Fruit fly (Drosophila melanogaster) whole organism: ENCODE measurements around the gene Bfc.

Experiments used
- CG8478 ChIP-seq: fragments of >200 bp; optimal IDR thresholded peaks from 2 replicates; lab custom pipeline; 2018; ENCODE audit warnings: inconsistent platforms
- Dll ChIP-seq: fragments of >200 bp; optimal IDR thresholded peaks from 2 replicates; lab custom pipeline; 2017
- EcR ChIP-seq, 2 experiments: fragments of >200 bp; optimal IDR thresholded peaks; 2 replicates each; lab custom pipeline; 2017; ENCODE audit warnings: missing biosample characterization in 2 of 2, missing genetic modification characterization in 2 of 2, missing genetic modification reagents in 2 of 2
- pan ChIP-seq: fragments of >200 bp; optimal IDR thresholded peaks from 2 replicates; lab custom pipeline; 2017
- psq ChIP-seq: fragments of >200 bp; optimal IDR thresholded peaks from 2 replicates; lab custom pipeline; 2017
- usp ChIP-seq: fragments of >200 bp; optimal IDR thresholded peaks from 2 replicates; lab custom pipeline; 2017; ENCODE audit warnings: missing biosample characterization, missing genetic modification characterization, mixed read lengths

The Bfc gene

dm6 chr3L:1250396-1250795 lies at the start of gene Bfc:
TSS of gene Bfc (plus strand) at chr3L:1250696.
- no peak for TF ChIP-seq usp (GFP tag; lab: Kevin White, UChicago)

dm6 chr3L:1202588-1203195 lies 47.8 kb upstream of the Bfc start, which contains the start of gene meep:
TSS of gene meep (minus strand) at chr3L:1203036.
- TF ChIP-seq EcR (GFP tag; optimal IDR thresholded peaks at IDR 0.05; lab: Kevin White, UChicago) (no peak), CG8478 (no peak), pan (no peak), usp (GFP tag; lab: Kevin White, UChicago) (no peak), psq (no peak)

dm6 chr3L:1203855-1204431 lies 46.6 kb upstream of the Bfc start:
- no peak for TF ChIP-seq pan
- no peak for TF ChIP-seq CG8478
- no peak for TF ChIP-seq Dll (lab: Kevin White, UChicago)
- no peak for TF ChIP-seq EcR (GFP tag; optimal IDR thresholded peaks at IDR 0.05; lab: Kevin White, UChicago)
- no peak for TF ChIP-seq usp (GFP tag; lab: Kevin White, UChicago)
- TF ChIP-seq psq: no peak

dm6 chr3L:1204674-1205547 lies 45.6 kb upstream of the Bfc start, which contains the start of gene CG9119:
TSS of gene CG9119 (minus strand) at chr3L:1204795.
- TF ChIP-seq usp (GFP tag; lab: Kevin White, UChicago) (no peak), Dll (lab: Kevin White, UChicago) (no peak), pan (no peak), psq (no peak), CG8478 (no peak), EcR (GFP tag; optimal IDR thresholded peaks at IDR 0.05; lab: Kevin White, UChicago) (no peak)

dm6 chr3L:1206682-1207421 lies 43.6 kb upstream of the Bfc start, which contains the start of gene LysB:
TSS of gene LysB (plus strand) at chr3L:1207371.
- TF ChIP-seq pan (no peak), psq (no peak), usp (GFP tag; lab: Kevin White, UChicago) (no peak), CG8478 (no peak), Dll (lab: Kevin White, UChicago) (no peak), EcR (GFP tag; optimal IDR thresholded peaks at IDR 0.05; lab: Kevin White, UChicago) (no peak)

- no peak for TF ChIP-seq CG8478
- TF ChIP-seq pan: no peak
- TF ChIP-seq usp (GFP tag; lab: Kevin White, UChicago): no peak
- no peak for TF ChIP-seq EcR (GFP tag; optimal IDR thresholded peaks at IDR 0.05; lab: Kevin White, UChicago)
- no peak for TF ChIP-seq psq
- TF ChIP-seq Dll (lab: Kevin White, UChicago): no peak
Measured at dm6 chr3L:1208206-1208605, 42.3 kb upstream of the Bfc start.

- TF ChIP-seq Dll (lab: Kevin White, UChicago) (no peak), usp (GFP tag; lab: Kevin White, UChicago) (no peak), EcR (GFP tag; optimal IDR thresholded peaks at IDR 0.05; lab: Kevin White, UChicago) (no peak), psq (no peak), pan (no peak), CG8478 (no peak)
Measured at dm6 chr3L:1211096-1211495, 39.4 kb upstream of the Bfc start, which contains the start of gene LysD. TSS of gene LysD (minus strand) at chr3L:1211196.

dm6 chr3L:1212113-1212512 lies 38.4 kb upstream of the Bfc start:
- TF ChIP-seq CG8478 (no peak), pan (no peak), usp (GFP tag; lab: Kevin White, UChicago) (no peak), psq (no peak), EcR (GFP tag; optimal IDR thresholded peaks at IDR 0.05; lab: Kevin White, UChicago) (no peak), Dll (lab: Kevin White, UChicago) (no peak)

- TF ChIP-seq psq (no peak), pan (no peak), CG8478 (no peak), usp (GFP tag; lab: Kevin White, UChicago) (no peak), Dll (lab: Kevin White, UChicago) (no peak)
Measured at dm6 chr3L:1212571-1212970, 37.9 kb upstream of the Bfc start, which contains the start of gene LysE. TSS of gene LysE (plus strand) at chr3L:1212827.

dm6 chr3L:1216460-1216859 lies 34.0 kb upstream of the Bfc start:
- TF ChIP-seq pan (no peak), Dll (lab: Kevin White, UChicago) (no peak), psq (no peak), CG8478 (no peak), usp (GFP tag; lab: Kevin White, UChicago) (no peak), EcR (GFP tag; optimal IDR thresholded peaks at IDR 0.05; lab: Kevin White, UChicago) (no peak)

- TF ChIP-seq Dll (lab: Kevin White, UChicago): no peak
- no peak for TF ChIP-seq usp (GFP tag; lab: Kevin White, UChicago)
- no peak for TF ChIP-seq EcR (GFP tag; optimal IDR thresholded peaks at IDR 0.05; lab: Kevin White, UChicago)
- no peak for TF ChIP-seq pan
- no peak for TF ChIP-seq psq
- no peak for TF ChIP-seq CG8478
Measured at dm6 chr3L:1218596-1218995, 31.9 kb upstream of the Bfc start, which contains the start of gene LysP. TSS of gene LysP (minus strand) at chr3L:1218696.
